Worm (Caenorhabditis elegans) whole organism, young adult: ENCODE data around the gene ubc-17.

Source experiments
- B0035.1 ChIP-seq: sonication (generic microtip); optimal IDR thresholded peaks from 2 replicates; lab custom pipeline; 2016; ENCODE audit warnings: missing genetic modification characterization, mild to moderate bottlenecking, missing compliant biosample characterization, missing genotype, missing genetic modification reagents
- B0261.1 ChIP-seq: sonication (generic microtip); optimal IDR thresholded peaks from 2 replicates; lab custom pipeline; 2016; ENCODE audit warnings: mild to moderate bottlenecking, missing genetic modification characterization, moderate library complexity, missing compliant biosample characterization
- C17E4.6 ChIP-seq: fragments of 200-800 bp; sonication (Bioruptor generic); IDR thresholded peaks from 2 replicates; pipeline ENCODE4 v1.3.6; 2022; ENCODE audit warnings: missing genetic modification reagents, missing genetic modification characterization, missing compliant biosample characterization
- F57C9.4 ChIP-seq: sonication (generic microtip); optimal IDR thresholded peaks from 2 replicates; lab custom pipeline; 2017; ENCODE audit warnings: mild to moderate bottlenecking, missing genetic modification characterization, missing compliant biosample characterization
- T26A5.8 ChIP-seq: sonication (generic microtip); optimal IDR thresholded peaks from 2 replicates; lab custom pipeline; 2016; ENCODE audit warnings: missing genetic modification characterization, missing compliant biosample characterization
- Y53F4B.3 ChIP-seq: fragments of 200-800 bp; sonication (Bioruptor generic); IDR thresholded peaks from 2 replicates; pipeline ENCODE4 v1.3.6; 2022; ENCODE audit warnings: missing genetic modification reagents, missing genetic modification characterization, missing compliant biosample characterization
- Y56A3A.18 ChIP-seq: fragments of 200-800 bp; sonication (Bioruptor generic); IDR thresholded peaks from 2 replicates; pipeline ENCODE4 v1.3.6; 2022; ENCODE audit warnings: missing genetic modification reagents, missing genetic modification characterization, missing compliant biosample characterization
- Y67H2A.10 ChIP-seq: fragments of 200-800 bp; sonication (Bioruptor generic); conservative IDR thresholded peaks from 2 replicates; pipeline ENCODE4 v1.3.6; 2022; ENCODE audit warnings: missing genetic modification reagents, missing genetic modification characterization, missing compliant biosample characterization
- Y95B8A.8 ChIP-seq: fragments of 200-800 bp; sonication (Bioruptor generic); IDR thresholded peaks from 2 replicates; pipeline ENCODE4 v1.3.6; 2022; ENCODE audit warnings: missing genetic modification reagents, missing genetic modification characterization, missing compliant biosample characterization
- ceh-58 ChIP-seq: fragments of 200-800 bp; sonication (Bioruptor generic); IDR thresholded peaks from 2 replicates; pipeline ENCODE4 v1.3.6; 2022; ENCODE audit warnings: missing genetic modification characterization, missing compliant biosample characterization
- die-1 ChIP-seq: sonication (generic microtip); optimal IDR thresholded peaks from 2 replicates; lab custom pipeline; 2016; ENCODE audit warnings: missing genotype, mild to moderate bottlenecking, missing genetic modification characterization, missing compliant biosample characterization
- dpff-1 ChIP-seq: sonication (generic microtip); optimal IDR thresholded peaks from 2 replicates; lab custom pipeline; 2017; ENCODE audit warnings: mild to moderate bottlenecking, missing genetic modification characterization, missing compliant biosample characterization
- egl-18 ChIP-seq: fragments of 200-800 bp; sonication (Bioruptor generic); IDR thresholded peaks from 2 replicates; pipeline ENCODE4 v1.3.6; 2022; ENCODE audit warnings: missing genetic modification reagents, missing genetic modification characterization, missing compliant biosample characterization
- egl-44 ChIP-seq: fragments of 200-800 bp; sonication (Bioruptor generic); IDR thresholded peaks from 2 replicates; pipeline ENCODE4 v1.3.6; 2022; ENCODE audit warnings: missing genetic modification reagents, missing genetic modification characterization, missing compliant biosample characterization
- ekl-4 ChIP-seq: fragments of 200-800 bp; sonication (Bioruptor generic); IDR thresholded peaks from 2 replicates; pipeline ENCODE4 v1.3.6; 2022; ENCODE audit warnings: missing genetic modification reagents, missing genetic modification characterization, missing compliant biosample characterization
- fkh-3 ChIP-seq: sonication (generic microtip); optimal IDR thresholded peaks from 2 replicates; lab custom pipeline; 2016; ENCODE audit warnings: mild to moderate bottlenecking, missing genetic modification characterization, missing compliant biosample characterization
- gei-17 ChIP-seq: fragments of 200-800 bp; sonication (Bioruptor generic); optimal IDR thresholded peaks from 2 replicates; lab custom pipeline; 2018; ENCODE audit warnings: mild to moderate bottlenecking, missing genetic modification characterization, missing compliant biosample characterization
- lin-26 ChIP-seq: fragments of 200-800 bp; sonication (Bioruptor generic); IDR thresholded peaks from 2 replicates; pipeline ENCODE4 v1.3.6; 2022; ENCODE audit warnings: missing genetic modification reagents, missing genetic modification characterization, missing compliant biosample characterization
- lin-40 ChIP-seq: sonication (generic microtip); optimal IDR thresholded peaks from 2 replicates; lab custom pipeline; 2016; ENCODE audit warnings: missing genetic modification characterization, mild to moderate bottlenecking, missing compliant biosample characterization, missing genotype, missing genetic modification reagents
- lir-1 ChIP-seq: fragments of 200-800 bp; sonication (Bioruptor generic); conservative IDR thresholded peaks from 2 replicates; pipeline ENCODE4 v1.3.6; 2022; ENCODE audit warnings: missing genetic modification reagents, missing genetic modification characterization, missing compliant biosample characterization
- lsl-1 ChIP-seq: fragments of 200-800 bp; sonication (Bioruptor generic); optimal IDR thresholded peaks from 2 replicates; lab custom pipeline; 2018; ENCODE audit warnings: mild to moderate bottlenecking, missing genetic modification characterization, moderate library complexity, missing compliant biosample characterization
- madf-10 ChIP-seq: sonication (generic microtip); optimal IDR thresholded peaks from 2 replicates; lab custom pipeline; 2016; ENCODE audit warnings: mild to moderate bottlenecking, missing genetic modification characterization, missing compliant biosample characterization
- madf-3 ChIP-seq: fragments of 200-800 bp; sonication (Bioruptor generic); IDR thresholded peaks from 2 replicates; pipeline ENCODE4 v1.3.6; 2022; ENCODE audit warnings: missing genetic modification reagents, missing genetic modification characterization, missing compliant biosample characterization
- madf-6 ChIP-seq: fragments of 200-800 bp; sonication (Bioruptor generic); IDR thresholded peaks from 2 replicates; pipeline ENCODE4 v1.3.6; 2022; ENCODE audit warnings: missing genetic modification reagents, missing genetic modification characterization, missing compliant biosample characterization
- nfya-2 ChIP-seq: fragments of 200-800 bp; sonication (Bioruptor generic); IDR thresholded peaks from 2 replicates; pipeline ENCODE4 v1.3.6; 2022; ENCODE audit warnings: missing genetic modification reagents, missing genetic modification characterization, missing compliant biosample characterization
- pha-4 ChIP-seq: fragments of 150-350 bp; sonication (generic microtip); optimal IDR thresholded peaks from 2 replicates; lab custom pipeline; 2014; ENCODE audit warnings: missing biosample characterization, missing genetic modification reagents, missing genetic modification characterization
- rec-8 ChIP-seq, 2 experiments: sonication (generic microtip); optimal IDR thresholded peaks; 2 replicates each; lab custom pipeline; 2016; ENCODE audit warnings: mild to moderate bottlenecking in 2 of 2, missing genetic modification characterization in 2 of 2, missing genetic modification reagents in 2 of 2, missing genotype in 2 of 2, missing biosample characterization in 1 of 2, missing compliant biosample characterization in 1 of 2, moderate library complexity in 1 of 2
- repo-1 ChIP-seq: sonication (generic microtip); optimal IDR thresholded peaks from 2 replicates; lab custom pipeline; 2017; ENCODE audit warnings: mild to moderate bottlenecking, missing genetic modification characterization, missing compliant biosample characterization
- sdz-38 ChIP-seq: sonication (generic microtip); optimal IDR thresholded peaks from 2 replicates; lab custom pipeline; 2016; ENCODE audit warnings: missing genotype, missing genetic modification characterization, missing compliant biosample characterization
- snpc-3.4 ChIP-seq: sonication (generic microtip); optimal IDR thresholded peaks from 2 replicates; lab custom pipeline; 2017; ENCODE audit warnings: missing genetic modification characterization, mild to moderate bottlenecking, missing compliant biosample characterization, antibody characterized with exemption, moderate library complexity, missing genotype, missing genetic modification reagents
- snpc-4 ChIP-seq, 5 experiments: fragments of 150-350 bp in 1 of 5; sonication (generic microtip) in 4 of 5; optimal IDR thresholded peaks; 2 replicates each; lab custom pipeline; 2014 to 2018; ENCODE audit warnings: missing genetic modification characterization in 5 of 5, missing biosample characterization in 3 of 5, antibody characterized with exemption in 2 of 5, mild to moderate bottlenecking in 2 of 5, missing compliant biosample characterization in 2 of 5, missing genotype in 2 of 5, moderate library complexity in 2 of 5, missing genetic modification reagents in 1 of 5
- somi-1 ChIP-seq: fragments of 200-800 bp; sonication (Bioruptor generic); optimal IDR thresholded peaks from 2 replicates; lab custom pipeline; 2018; ENCODE audit warnings: mild to moderate bottlenecking, missing genetic modification characterization, missing compliant biosample characterization
- xnd-1 ChIP-seq: sonication (generic microtip); optimal IDR thresholded peaks from 2 replicates; lab custom pipeline; 2016; ENCODE audit warnings: missing genotype, missing genetic modification reagents, missing genetic modification characterization, missing compliant biosample characterization
- zim-3 ChIP-seq: sonication (generic microtip); optimal IDR thresholded peaks from 2 replicates; lab custom pipeline; 2017; ENCODE audit warnings: mild to moderate bottlenecking, missing genetic modification characterization, moderate library complexity, missing compliant biosample characterization
- ztf-25 ChIP-seq: fragments of 200-800 bp; sonication (Bioruptor generic); IDR thresholded peaks from 2 replicates; pipeline ENCODE4 v1.3.6; 2022; ENCODE audit warnings: missing genetic modification reagents, missing genetic modification characterization, missing compliant biosample characterization

Gene ubc-17

ce11 chrX:7050290-7050689 is at the start of gene ubc-17:
TSS of gene ubc-17 (plus strand) at chrX:7050590.
- TF ChIP-seq Y56A3A.18 (GFP tag; lab: Robert Waterston, UW) (no peak), dpff-1 (no peak), ceh-58 (GFP tag; lab: Robert Waterston, UW) (no peak), madf-3 (no peak), fkh-3 (tag; lab: Kevin White, UChicago) (no peak), xnd-1 (tag; lab: Kevin White, UChicago) (no peak), gei-17 (GFP tag; lab: Kevin White, UChicago) (no peak), ekl-4 (GFP tag; lab: Robert Waterston, UW) (no peak), madf-6 (GFP tag; lab: Robert Waterston, UW) (no peak), lin-40 (tag; lab: Kevin White, UChicago) (no peak), Y95B8A.8 (GFP tag; lab: Robert Waterston, UW) (no peak), Y67H2A.10 (GFP tag; lab: Robert Waterston, UW) (no peak), T26A5.8 (tag; lab: Kevin White, UChicago) (no peak), egl-18 (GFP tag; lab: Robert Waterston, UW) (no peak), B0261.1 (tag; lab: Kevin White, UChicago) (no peak), lsl-1 (GFP tag; lab: Kevin White, UChicago) (no peak), die-1 (tag; lab: Kevin White, UChicago) (no peak)
- TF ChIP-seq, all 124 proteins: peak for 0

DNA sequence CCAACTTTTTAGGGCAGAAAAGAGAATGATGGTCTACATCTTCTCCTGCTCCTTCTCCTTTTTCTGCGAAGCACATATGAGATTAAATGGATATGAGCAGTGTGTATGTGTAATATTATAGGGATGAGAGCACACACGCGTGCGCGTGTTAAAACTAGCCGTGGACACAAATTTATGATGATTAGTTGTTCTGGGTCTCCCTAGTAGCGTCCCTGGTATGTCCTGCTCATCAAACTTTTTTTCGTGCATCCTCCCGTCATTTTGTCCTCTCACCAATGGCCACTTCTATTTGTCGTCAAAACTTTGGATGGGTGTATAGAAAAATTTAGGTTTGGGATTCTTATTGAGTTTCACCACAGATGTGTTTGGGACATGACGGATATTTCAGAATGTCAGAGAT is 48.5 kb upstream of the ubc-17 start:
- TF ChIP-seq zim-3 (tag; lab: Kevin White, UChicago) (no peak), B0035.1 (tag; lab: Kevin White, UChicago) (no peak), lin-26 (GFP tag; lab: Robert Waterston, UW) (no peak), F57C9.4 (tag; lab: Kevin White, UChicago) (no peak), nfya-2 (GFP tag; lab: Robert Waterston, UW) (no peak), repo-1 (no peak), die-1 (tag; lab: Kevin White, UChicago) (no peak), Y56A3A.18 (GFP tag; lab: Robert Waterston, UW) (no peak)
- TF ChIP-seq, all 124 proteins: peak for 0

DNA sequence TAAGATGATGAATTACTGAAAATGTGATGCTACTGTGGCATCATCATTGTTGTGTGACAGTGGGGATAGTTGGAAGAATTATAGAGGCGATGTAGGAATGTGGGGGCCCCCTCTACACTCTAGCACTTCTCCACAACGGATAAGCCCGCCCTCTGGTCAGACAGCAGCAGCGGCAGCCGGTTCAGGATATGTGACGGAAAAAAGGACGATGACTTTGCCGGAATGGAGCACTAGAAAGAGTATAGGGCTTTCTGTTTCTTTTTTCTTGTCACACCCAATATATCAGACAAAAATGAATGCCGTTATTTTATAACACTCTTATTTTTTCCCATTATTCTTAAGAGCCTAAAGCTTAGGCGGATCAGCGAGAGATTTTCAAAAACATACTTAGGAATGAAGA is 44.9 kb upstream of the ubc-17 start, which contains the start of gene tyra-2:
Gene tyra-2, minus strand, starts transcription at position 101 of the 400 bp plus-strand sequence.
- TF ChIP-seq xnd-1 (tag; lab: Kevin White, UChicago): no peak
- no peak for TF ChIP-seq madf-10
- no peak for TF ChIP-seq lin-40 (tag; lab: Kevin White, UChicago)
- no peak for TF ChIP-seq lir-1 (GFP tag; lab: Robert Waterston, UW)
- no peak for TF ChIP-seq pha-4 (tag; lab: Kevin White, UChicago)
- TF ChIP-seq rec-8 (tag; optimal IDR thresholded peaks at IDR 0.05; lab: Kevin White, UChicago): no peak
- TF ChIP-seq C17E4.6: no peak
- TF ChIP-seq snpc-3.4: no peak
- TF ChIP-seq Y95B8A.8 (GFP tag; lab: Robert Waterston, UW): no peak
- no peak for TF ChIP-seq ztf-25 (GFP tag; lab: Robert Waterston, UW)
- TF ChIP-seq snpc-4 (GFP tag; optimal IDR thresholded peaks at IDR 0.05; lab: Kevin White, UChicago): no peak
- TF ChIP-seq snpc-4 (tag; optimal IDR thresholded peaks at IDR 0.05; lab: Kevin White, UChicago): no peak
- TF ChIP-seq Y53F4B.3: no peak
- TF ChIP-seq sdz-38 (tag; lab: Kevin White, UChicago): no peak
- no peak for TF ChIP-seq somi-1 (GFP tag; lab: Kevin White, UChicago)
- no peak for TF ChIP-seq egl-44 (GFP tag; lab: Robert Waterston, UW)
